Worm (Caenorhabditis elegans) whole organism, L3 larva: ENCODE measurements around the gene F17C11.2.
A peak's percentile ranks its signal among the peaks of the same experiment; 100 is the strongest.

Experiments
- R02D3.7 ChIP-seq: fragments of 150-350 bp; optimal IDR thresholded peaks from 2 replicates; lab custom pipeline; 2014; ENCODE audit warnings: missing biosample characterization, missing genetic modification characterization
- ZK546.5 ChIP-seq: sonication (generic microtip); optimal IDR thresholded peaks from 2 replicates; lab custom pipeline; 2017; ENCODE audit warnings: missing biosample characterization, missing genetic modification characterization
- aly-2 ChIP-seq: fragments of 150-350 bp; optimal IDR thresholded peaks from 2 replicates; lab custom pipeline; 2014; ENCODE audit warnings: missing biosample characterization, missing genetic modification characterization
- ama-1 ChIP-seq: fragments of 150-350 bp; optimal IDR thresholded peaks from 2 replicates; lab custom pipeline; 2018
- ceh-28 ChIP-seq: fragments of 150-350 bp; optimal IDR thresholded peaks from 2 replicates; lab custom pipeline; 2014; ENCODE audit warnings: missing biosample characterization, missing genetic modification reagents, missing genetic modification characterization
- ceh-82 ChIP-seq: fragments of 150-350 bp; optimal IDR thresholded peaks from 2 replicates; lab custom pipeline; 2014; ENCODE audit warnings: missing biosample characterization, missing genetic modification characterization
- ceh-9 ChIP-seq: sonication (generic microtip); optimal IDR thresholded peaks from 2 replicates; lab custom pipeline; 2018; ENCODE audit warnings: missing biosample characterization, missing genetic modification characterization
- daf-12 ChIP-seq: fragments of 150-350 bp; optimal IDR thresholded peaks from 2 replicates; lab custom pipeline; 2014; ENCODE audit warnings: missing biosample characterization, missing genetic modification reagents, missing genetic modification characterization
- egl-27 ChIP-seq: sonication (generic microtip); optimal IDR thresholded peaks from 4 replicates; lab custom pipeline; 2017; ENCODE audit warnings: missing biosample characterization, missing genetic modification reagents, missing genetic modification characterization
- elt-2 ChIP-seq: sonication (generic microtip); optimal IDR thresholded peaks from 2 replicates; lab custom pipeline; 2016; ENCODE audit warnings: missing genetic modification reagents, mild to moderate bottlenecking, missing genetic modification characterization, missing compliant biosample characterization
- elt-3 ChIP-seq, 3 experiments: fragments of 150-350 bp in 1 of 3; sonication (generic microtip) in 2 of 3; optimal IDR thresholded peaks; 2 replicates in 2 of 3; 4 replicates in 1 of 3; lab custom pipeline; 2014 to 2017; ENCODE audit warnings: missing biosample characterization in 3 of 3, missing genetic modification characterization in 3 of 3
- eor-1 ChIP-seq, 2 experiments: fragments of 150-350 bp; optimal IDR thresholded peaks; 2 replicates each; lab custom pipeline; 2014 to 2018; ENCODE audit warnings: missing biosample characterization in 2 of 2, missing genetic modification characterization in 2 of 2
- fkh-10 ChIP-seq: sonication (generic microtip); optimal IDR thresholded peaks from 2 replicates; lab custom pipeline; 2017; ENCODE audit warnings: missing biosample characterization, missing genetic modification reagents, missing genetic modification characterization
- fkh-2 ChIP-seq: fragments of 150-350 bp; optimal IDR thresholded peaks from 2 replicates; lab custom pipeline; 2014; ENCODE audit warnings: missing biosample characterization, missing genetic modification reagents, missing genetic modification characterization
- fos-1 ChIP-seq: fragments of 150-350 bp; optimal IDR thresholded peaks from 2 replicates; lab custom pipeline; 2014; ENCODE audit warnings: missing biosample characterization, missing genetic modification characterization
- hmg-11 ChIP-seq: sonication (generic microtip); optimal IDR thresholded peaks from 2 replicates; lab custom pipeline; 2016; ENCODE audit warnings: missing genetic modification characterization, missing compliant biosample characterization
- lin-15B ChIP-seq: fragments of 150-350 bp; optimal IDR thresholded peaks from 2 replicates; lab custom pipeline; 2014; ENCODE audit warnings: missing biosample characterization, missing genetic modification characterization
- lin-39 ChIP-seq: fragments of 150-350 bp; optimal IDR thresholded peaks from 2 replicates; lab custom pipeline; 2018; ENCODE audit warnings: missing biosample characterization, missing genetic modification reagents, missing genetic modification characterization
- lsy-12 ChIP-seq: sonication (generic microtip); optimal IDR thresholded peaks from 2 replicates; lab custom pipeline; 2016; ENCODE audit warnings: mild to moderate bottlenecking, missing genetic modification characterization, missing compliant biosample characterization
- mdl-1 ChIP-seq: fragments of 150-350 bp; optimal IDR thresholded peaks from 2 replicates; lab custom pipeline; 2014; ENCODE audit warnings: missing biosample characterization, missing genetic modification characterization
- mml-1 ChIP-seq: fragments of 150-350 bp; sonication (generic microtip); optimal IDR thresholded peaks from 3 replicates; lab custom pipeline; 2014; ENCODE audit warnings: missing biosample characterization, missing genetic modification characterization
- nfya-1 ChIP-seq: sonication (generic microtip); optimal IDR thresholded peaks from 2 replicates; lab custom pipeline; 2017; ENCODE audit warnings: missing genetic modification characterization, mild to moderate bottlenecking, missing compliant biosample characterization, antibody characterized with exemption, moderate library complexity; ENCODE audit not compliant: insufficient read depth
- nhr-11 ChIP-seq: fragments of 150-350 bp; optimal IDR thresholded peaks from 2 replicates; lab custom pipeline; 2014; ENCODE audit warnings: missing biosample characterization, missing genetic modification characterization
- nhr-12 ChIP-seq: fragments of 150-350 bp; optimal IDR thresholded peaks from 2 replicates; lab custom pipeline; 2014; ENCODE audit warnings: missing biosample characterization, missing genetic modification characterization
- nhr-23 ChIP-seq: fragments of 150-350 bp; optimal IDR thresholded peaks from 2 replicates; lab custom pipeline; 2014; ENCODE audit warnings: missing biosample characterization, missing genetic modification reagents, missing genetic modification characterization
- nhr-237 ChIP-seq: fragments of 150-350 bp; optimal IDR thresholded peaks from 2 replicates; lab custom pipeline; 2014; ENCODE audit warnings: missing biosample characterization, missing genetic modification characterization
- nhr-25 ChIP-seq: sonication (generic microtip); optimal IDR thresholded peaks from 2 replicates; lab custom pipeline; 2017; ENCODE audit warnings: missing biosample characterization, missing genetic modification characterization
- nhr-28 ChIP-seq: fragments of 150-350 bp; optimal IDR thresholded peaks from 2 replicates; lab custom pipeline; 2014; ENCODE audit warnings: missing biosample characterization, missing genetic modification characterization
- nhr-43 ChIP-seq: sonication (generic microtip); optimal IDR thresholded peaks from 2 replicates; lab custom pipeline; 2016; ENCODE audit warnings: mild to moderate bottlenecking, missing genetic modification characterization, missing compliant biosample characterization; ENCODE audit not compliant: poor library complexity, severe bottlenecking
- nhr-76 ChIP-seq: fragments of 150-350 bp; sonication (generic microtip); optimal IDR thresholded peaks from 5 replicates; lab custom pipeline; 2014; ENCODE audit warnings: missing biosample characterization, missing genetic modification characterization
- pha-4 ChIP-seq: fragments of 150-350 bp; optimal IDR thresholded peaks from 2 replicates; lab custom pipeline; 2014; ENCODE audit warnings: missing biosample characterization, missing genetic modification reagents, missing genetic modification characterization
- pqm-1 ChIP-seq: fragments of 150-350 bp; optimal IDR thresholded peaks from 2 replicates; lab custom pipeline; 2017; ENCODE audit warnings: missing biosample characterization, missing genetic modification characterization, inconsistent platforms
- sea-2 ChIP-seq: fragments of 150-350 bp; sonication (generic microtip); optimal IDR thresholded peaks from 4 replicates; lab custom pipeline; 2014; ENCODE audit warnings: missing biosample characterization, missing genetic modification reagents, missing genetic modification characterization
- skn-1 ChIP-seq: fragments of 150-350 bp; optimal IDR thresholded peaks from 2 replicates; lab custom pipeline; 2014; ENCODE audit warnings: missing biosample characterization, missing genetic modification characterization
- tbx-2 ChIP-seq: sonication (generic microtip); optimal IDR thresholded peaks from 2 replicates; lab custom pipeline; 2016; ENCODE audit warnings: mild to moderate bottlenecking, missing genetic modification characterization, missing compliant biosample characterization
- unc-62 ChIP-seq: fragments of 150-350 bp; sonication (generic microtip); optimal IDR thresholded peaks from 4 replicates; lab custom pipeline; 2014; ENCODE audit warnings: missing biosample characterization, missing genetic modification reagents, missing genetic modification characterization
- zag-1 ChIP-seq: fragments of 150-350 bp; optimal IDR thresholded peaks from 2 replicates; lab custom pipeline; 2014; ENCODE audit warnings: missing biosample characterization, missing genetic modification characterization
- ztf-11 ChIP-seq: fragments of 150-350 bp; optimal IDR thresholded peaks from 2 replicates; lab custom pipeline; 2014; ENCODE audit warnings: missing biosample characterization, missing genetic modification characterization
- ztf-4 ChIP-seq: fragments of 150-350 bp; optimal IDR thresholded peaks from 2 replicates; lab custom pipeline; 2014; ENCODE audit warnings: missing biosample characterization, missing genetic modification characterization

Gene F17C11.2

ce11 chrV:10940571-10940991 is 7.4 kb upstream of the F17C11.2 start (continued):
- TF ChIP-seq tbx-2 (tag; lab: Kevin White, UChicago) (no peak), mml-1 (tag; lab: Kevin White, UChicago) (no peak), nhr-237 (tag; lab: Kevin White, UChicago) (no peak), pha-4 (tag; lab: Kevin White, UChicago) (peak; percentile 60), ztf-11 (tag; lab: Kevin White, UChicago) (no peak), R02D3.7 (tag; lab: Kevin White, UChicago) (peak; percentile 26), nhr-11 (no peak), fos-1 (tag; lab: Kevin White, UChicago) (no peak)

ce11 chrV:10941150-10941549 is 6.9 kb upstream of the F17C11.2 start, which contains the start of gene F17C11.26:
Gene F17C11.26, plus strand, starts transcription at chrV:10941450.
- TF ChIP-seq nfya-1 (tag; lab: Kevin White, UChicago) (no peak), elt-3 (tag; optimal IDR thresholded peaks at IDR 0.05; lab: Kevin White, UChicago) (no peak), skn-1 (no peak), hmg-11 (tag; lab: Kevin White, UChicago) (no peak), nhr-23 (tag; lab: Kevin White, UChicago) (no peak), nhr-11 (no peak), ama-1 (lab: Kevin White, UChicago) (no peak), eor-1 (tag; optimal IDR thresholded peaks at IDR 0.05; lab: Kevin White, UChicago) (no peak), mdl-1 (no peak), fos-1 (tag; lab: Kevin White, UChicago) (no peak), nhr-43 (tag; lab: Kevin White, UChicago) (no peak), daf-12 (tag; lab: Kevin White, UChicago) (no peak), tbx-2 (tag; lab: Kevin White, UChicago) (no peak), ceh-9 (no peak), sea-2 (GFP tag; lab: Kevin White, UChicago) (no peak), pha-4 (tag; lab: Kevin White, UChicago) (no peak), ceh-28 (tag; lab: Kevin White, UChicago) (no peak), ZK546.5 (tag; lab: Kevin White, UChicago) (no peak)

ce11 chrV:10942161-10942560 is 5.9 kb upstream of the F17C11.2 start, which contains the start of gene zip-9:
Gene zip-9, plus strand, starts transcription at chrV:10942461.
- TF ChIP-seq elt-2 (tag; lab: Kevin White, UChicago) (no peak), lin-15B (tag; lab: Kevin White, UChicago) (no peak), nhr-237 (tag; lab: Kevin White, UChicago) (no peak), nhr-12 (tag; lab: Kevin White, UChicago) (no peak), ceh-9 (no peak)

- TF ChIP-seq ztf-11 (tag; lab: Kevin White, UChicago) (no peak), ZK546.5 (tag; lab: Kevin White, UChicago) (no peak), sea-2 (GFP tag; lab: Kevin White, UChicago) (no peak), fos-1 (tag; lab: Kevin White, UChicago) (no peak), nhr-28 (tag; lab: Kevin White, UChicago) (no peak), ztf-4 (tag; lab: Kevin White, UChicago) (no peak), ceh-82 (tag; lab: Kevin White, UChicago) (no peak), fkh-10 (GFP tag; lab: Kevin White, UChicago) (peak; percentile 74)
- TF ChIP-seq, all 47 proteins: peak for 1
Measured at ce11 chrV:10944903-10945302, 3.1 kb upstream of the F17C11.2 start.

- TF ChIP-seq nhr-23 (tag; lab: Kevin White, UChicago) (no peak), pha-4 (tag; lab: Kevin White, UChicago) (no peak), egl-27 (tag; lab: Kevin White, UChicago) (no peak), unc-62 (no peak), zag-1 (tag; lab: Kevin White, UChicago) (no peak), lin-39 (tag; lab: Kevin White, UChicago) (no peak), lsy-12 (tag; lab: Kevin White, UChicago) (no peak), elt-3 (tag; optimal IDR thresholded peaks at IDR 0.05; lab: Kevin White, UChicago) (no peak), skn-1 (no peak), ceh-9 (no peak), nhr-25 (tag; lab: Kevin White, UChicago) (no peak), nhr-43 (tag; lab: Kevin White, UChicago) (no peak), nhr-12 (tag; lab: Kevin White, UChicago) (no peak), mml-1 (tag; lab: Kevin White, UChicago) (no peak), pqm-1 (tag; lab: Kevin White, UChicago) (no peak), fkh-2 (tag; lab: Kevin White, UChicago) (no peak), ZK546.5 (tag; lab: Kevin White, UChicago) (no peak), nhr-76 (tag; lab: Kevin White, UChicago) (no peak), aly-2 (tag; lab: Kevin White, UChicago) (no peak), mdl-1 (no peak)
Measured at ce11 chrV:10947210-10947609, 820 bp upstream of the F17C11.2 start.
